Worm (Caenorhabditis elegans): ENCODE results near the gene twnk-1.
A peak's percentile ranks its signal among the peaks of the same experiment; 100 is the strongest.

twnk-1 gene

ce11 chrX:5805872-5806472 lies 15.0 kb downstream of the twnk-1 start, which contains the start of gene F13D11.3:
Gene F13D11.3, minus strand, starts transcription at chrX:5805922.
- TF ChIP-seq flt-1 (GFP tag; IDR thresholded peaks at IDR 0.05) = no peak
- TF ChIP-seq hmg-4 (GFP tag; optimal IDR thresholded peaks at IDR 0.05) = no peak
- TF ChIP-seq ama-1 (optimal IDR thresholded peaks at IDR 0.05) = no peak
- no peak for TF ChIP-seq pes-1 (GFP tag; IDR thresholded peaks at IDR 0.05)
- TF ChIP-seq tra-4 (tag; optimal IDR thresholded peaks at IDR 0.05) = no peak
- no peak for TF ChIP-seq sea-1 (GFP tag; conservative IDR thresholded peaks at IDR 0.05)
- TF ChIP-seq ceh-13 (GFP tag; optimal IDR thresholded peaks at IDR 0.05) = no peak
- TF ChIP-seq ets-7 (tag; optimal IDR thresholded peaks at IDR 0.05) = no peak
- no peak for TF ChIP-seq B0310.2 (tag; optimal IDR thresholded peaks at IDR 0.05)
- no peak for TF ChIP-seq hnd-1 (tag; optimal IDR thresholded peaks at IDR 0.05)
- no peak for TF ChIP-seq hmbx-1 (tag; optimal IDR thresholded peaks at IDR 0.05)
- no peak for TF ChIP-seq scrt-1 (GFP tag; IDR thresholded peaks at IDR 0.05)
- TF ChIP-seq F13C5.2 (tag; optimal IDR thresholded peaks at IDR 0.05) = no peak
- no peak for TF ChIP-seq aly-1 (tag; optimal IDR thresholded peaks at IDR 0.05)

ce11 chrX:5810677-5811076 lies 19.7 kb downstream of the twnk-1 start:
- TF ChIP-seq sea-1 (GFP tag; conservative IDR thresholded peaks at IDR 0.05) = no peak
- no peak for TF ChIP-seq tbx-11 (GFP tag; IDR thresholded peaks at IDR 0.05)
- no peak for TF ChIP-seq ama-1 (optimal IDR thresholded peaks at IDR 0.05)

- TF ChIP-seq hmbx-1 (tag; optimal IDR thresholded peaks at IDR 0.05) (no peak), B0310.2 (tag; optimal IDR thresholded peaks at IDR 0.05) (peak; percentile 74), ets-7 (tag; optimal IDR thresholded peaks at IDR 0.05) (peak; percentile 76), ama-1 (optimal IDR thresholded peaks at IDR 0.05) (no peak), flt-1 (GFP tag; IDR thresholded peaks at IDR 0.05) (peak; percentile 60), tbx-37 (GFP tag; conservative IDR thresholded peaks at IDR 0.05) (no peak), tbx-11 (GFP tag; IDR thresholded peaks at IDR 0.05) (0 out of 2 replicates have a peak, but pooled peaks have one; percentile 50), aly-1 (tag; optimal IDR thresholded peaks at IDR 0.05) (peak; percentile 77), sea-1 (GFP tag; conservative IDR thresholded peaks at IDR 0.05) (0 out of 2 replicates have a peak, but pooled peaks have one; percentile 36), scrt-1 (GFP tag; IDR thresholded peaks at IDR 0.05) (peak; percentile 6; the same call in 1 of the 2 replicates), ceh-36 (tag; optimal IDR thresholded peaks at IDR 0.05) (no peak), ceh-13 (GFP tag; optimal IDR thresholded peaks at IDR 0.05) (peak; percentile 26), tra-4 (tag; optimal IDR thresholded peaks at IDR 0.05) (no peak), F13C5.2 (tag; optimal IDR thresholded peaks at IDR 0.05) (peak; percentile 80), hmg-4 (GFP tag; optimal IDR thresholded peaks at IDR 0.05) (peak; percentile 94), hnd-1 (tag; optimal IDR thresholded peaks at IDR 0.05) (no peak), pes-1 (GFP tag; IDR thresholded peaks at IDR 0.05) (no peak)
Observed at ce11 chrX:5811997-5812562, 21.1 kb downstream of the twnk-1 start.

ce11 chrX:5813030-5813429 lies 22.0 kb downstream of the twnk-1 start:
- no peak for TF ChIP-seq F13C5.2 (tag; optimal IDR thresholded peaks at IDR 0.05)
- no peak for TF ChIP-seq B0310.2 (tag; optimal IDR thresholded peaks at IDR 0.05)
- no peak for TF ChIP-seq pes-1 (GFP tag; IDR thresholded peaks at IDR 0.05)
- TF ChIP-seq tbx-11 (GFP tag; IDR thresholded peaks at IDR 0.05) = no peak
- TF ChIP-seq hmbx-1 (tag; optimal IDR thresholded peaks at IDR 0.05) = no peak
- no peak for TF ChIP-seq ceh-13 (GFP tag; optimal IDR thresholded peaks at IDR 0.05)

ce11 chrX:5814342-5814741 lies 23.3 kb downstream of the twnk-1 start:
- no peak for TF ChIP-seq B0310.2 (tag; optimal IDR thresholded peaks at IDR 0.05)
- no peak for TF ChIP-seq ceh-13 (GFP tag; optimal IDR thresholded peaks at IDR 0.05)
- no peak for TF ChIP-seq tbx-11 (GFP tag; IDR thresholded peaks at IDR 0.05)
- TF ChIP-seq sea-1 (GFP tag; conservative IDR thresholded peaks at IDR 0.05) = no peak
- TF ChIP-seq hmg-4 (GFP tag; optimal IDR thresholded peaks at IDR 0.05) = no peak
- no peak for TF ChIP-seq aly-1 (tag; optimal IDR thresholded peaks at IDR 0.05)
- no peak for TF ChIP-seq pes-1 (GFP tag; IDR thresholded peaks at IDR 0.05)
- no peak for TF ChIP-seq hmbx-1 (tag; optimal IDR thresholded peaks at IDR 0.05)

- TF ChIP-seq B0310.2 (tag; optimal IDR thresholded peaks at IDR 0.05) (no peak), flt-1 (GFP tag; IDR thresholded peaks at IDR 0.05) (no peak), pes-1 (GFP tag; IDR thresholded peaks at IDR 0.05) (no peak), hmg-4 (GFP tag; optimal IDR thresholded peaks at IDR 0.05) (no peak)
Observed at ce11 chrX:5815343-5815742, 24.3 kb downstream of the twnk-1 start.

ce11 chrX:5816346-5816745 lies 25.3 kb downstream of the twnk-1 start:
- TF ChIP-seq flt-1 (GFP tag; IDR thresholded peaks at IDR 0.05) (0 out of 2 replicates have a peak, but pooled peaks have one; percentile 7), ceh-36 (tag; optimal IDR thresholded peaks at IDR 0.05) (no peak), hmg-4 (GFP tag; optimal IDR thresholded peaks at IDR 0.05) (peak; percentile 75), scrt-1 (GFP tag; IDR thresholded peaks at IDR 0.05) (no peak), ama-1 (optimal IDR thresholded peaks at IDR 0.05) (no peak), B0310.2 (tag; optimal IDR thresholded peaks at IDR 0.05) (peak; percentile 1), hnd-1 (tag; optimal IDR thresholded peaks at IDR 0.05) (no peak), F13C5.2 (tag; optimal IDR thresholded peaks at IDR 0.05) (peak; percentile 55), sea-1 (GFP tag; conservative IDR thresholded peaks at IDR 0.05) (no peak), aly-1 (tag; optimal IDR thresholded peaks at IDR 0.05) (peak; percentile 23), ceh-13 (GFP tag; optimal IDR thresholded peaks at IDR 0.05) (no peak), ets-7 (tag; optimal IDR thresholded peaks at IDR 0.05) (no peak)

- TF ChIP-seq ama-1 (optimal IDR thresholded peaks at IDR 0.05) (no peak), tra-4 (tag; optimal IDR thresholded peaks at IDR 0.05) (no peak), hmbx-1 (tag; optimal IDR thresholded peaks at IDR 0.05) (no peak), tbx-37 (GFP tag; conservative IDR thresholded peaks at IDR 0.05) (no peak), flt-1 (GFP tag; IDR thresholded peaks at IDR 0.05) (no peak), ets-7 (tag; optimal IDR thresholded peaks at IDR 0.05) (no peak), aly-1 (tag; optimal IDR thresholded peaks at IDR 0.05) (no peak), hnd-1 (tag; optimal IDR thresholded peaks at IDR 0.05) (no peak), hmg-4 (GFP tag; optimal IDR thresholded peaks at IDR 0.05) (no peak), scrt-1 (GFP tag; IDR thresholded peaks at IDR 0.05) (no peak), F13C5.2 (tag; optimal IDR thresholded peaks at IDR 0.05) (no peak), sea-1 (GFP tag; conservative IDR thresholded peaks at IDR 0.05) (no peak), ceh-36 (tag; optimal IDR thresholded peaks at IDR 0.05) (no peak), ceh-13 (GFP tag; optimal IDR thresholded peaks at IDR 0.05) (no peak), B0310.2 (tag; optimal IDR thresholded peaks at IDR 0.05) (no peak), tbx-11 (GFP tag; IDR thresholded peaks at IDR 0.05) (no peak), pes-1 (GFP tag; IDR thresholded peaks at IDR 0.05) (no peak)
Observed at ce11 chrX:5817078-5817477, 26.1 kb downstream of the twnk-1 start.

Measured in whole organism, early embryonic.